Worm (Caenorhabditis elegans): Measurements from ENCODE around the gene F22B5.4.
A peak's percentile ranks its signal among the peaks of the same experiment; 100 is the strongest.

Gene F22B5.4

ce11 chrII:8442717-8443223 is 6.7 kb upstream of the F22B5.4 start, which contains the start of gene eif-3.G:
Gene eif-3.G, plus strand, starts transcription at chrII:8442767.
- TF ChIP-seq nhr-237 (tag; optimal IDR thresholded peaks at IDR 0.05) (no peak), blmp-1 (tag; optimal IDR thresholded peaks at IDR 0.05; ENCODE audit: insufficient read depth) (no peak), elt-3 (tag; optimal IDR thresholded peaks at IDR 0.05) (no peak), sma-3 (GFP tag; optimal IDR thresholded peaks at IDR 0.05) (no peak), ztf-11 (tag; optimal IDR thresholded peaks at IDR 0.05) (no peak), crh-2 (tag; optimal IDR thresholded peaks at IDR 0.05) (no peak), lsy-2 (tag; optimal IDR thresholded peaks at IDR 0.05) (no peak), nhr-25 (tag; optimal IDR thresholded peaks at IDR 0.05) (no peak), lin-39 (tag; optimal IDR thresholded peaks at IDR 0.05) (no peak), nhr-12 (tag; optimal IDR thresholded peaks at IDR 0.05) (no peak), unc-62 (GFP tag; optimal IDR thresholded peaks at IDR 0.05) (no peak), egl-27 (tag; optimal IDR thresholded peaks at IDR 0.05) (no peak), mbf-1 (tag; optimal IDR thresholded peaks at IDR 0.05) (no peak), nhr-11 (tag; optimal IDR thresholded peaks at IDR 0.05) (no peak), elt-1 (tag; optimal IDR thresholded peaks at IDR 0.05) (no peak)

- TF ChIP-seq aly-2 (tag; optimal IDR thresholded peaks at IDR 0.05) (no peak), ceh-82 (tag; optimal IDR thresholded peaks at IDR 0.05) (no peak), ztf-1 (GFP tag; conservative IDR thresholded peaks at IDR 0.05) (no peak), zag-1 (tag; optimal IDR thresholded peaks at IDR 0.05) (no peak), ZK546.5 (tag; optimal IDR thresholded peaks at IDR 0.05) (no peak), ztf-4 (tag; optimal IDR thresholded peaks at IDR 0.05) (no peak), nhr-23 (tag; optimal IDR thresholded peaks at IDR 0.05) (no peak), dmd-4 (tag; optimal IDR thresholded peaks at IDR 0.05) (no peak), mdl-1 (tag; optimal IDR thresholded peaks at IDR 0.05) (no peak), nhr-12 (tag; optimal IDR thresholded peaks at IDR 0.05) (no peak), nhr-10 (tag; optimal IDR thresholded peaks at IDR 0.05) (no peak), unc-55 (GFP tag; optimal IDR thresholded peaks at IDR 0.05) (no peak)
Observed at ce11 chrII:8444007-8444406, 5.5 kb upstream of the F22B5.4 start, which contains the start of gene evl-20. Gene evl-20, plus strand, starts transcription at chrII:8444307.

ce11 chrII:8446731-8447130 is 2.8 kb upstream of the F22B5.4 start, which contains the start of gene cut-3:
Gene cut-3, minus strand, starts transcription at chrII:8446831.
- TF ChIP-seq egl-27 (tag; optimal IDR thresholded peaks at IDR 0.05) (no peak), zag-1 (tag; optimal IDR thresholded peaks at IDR 0.05) (no peak), ceh-82 (tag; optimal IDR thresholded peaks at IDR 0.05) (no peak), aly-2 (tag; optimal IDR thresholded peaks at IDR 0.05) (no peak), blmp-1 (tag; optimal IDR thresholded peaks at IDR 0.05; ENCODE audit: insufficient read depth) (no peak), crh-2 (tag; optimal IDR thresholded peaks at IDR 0.05) (no peak), sem-4 (tag; optimal IDR thresholded peaks at IDR 0.05) (no peak), nhr-23 (tag; optimal IDR thresholded peaks at IDR 0.05) (no peak), nhr-10 (tag; optimal IDR thresholded peaks at IDR 0.05) (no peak), unc-55 (GFP tag; optimal IDR thresholded peaks at IDR 0.05) (no peak)

ce11 chrII:8450750-8451149 is 1.2 kb downstream of the F22B5.4 start:
- no peak for TF ChIP-seq dmd-4 (tag; optimal IDR thresholded peaks at IDR 0.05)
- no peak for TF ChIP-seq lin-11 (tag; optimal IDR thresholded peaks at IDR 0.05)
- no peak for TF ChIP-seq nhr-23 (tag; optimal IDR thresholded peaks at IDR 0.05)
- TF ChIP-seq fos-1 (tag; optimal IDR thresholded peaks at IDR 0.05): no peak
- no peak for TF ChIP-seq skn-1 (tag; optimal IDR thresholded peaks at IDR 0.05)
- TF ChIP-seq nhr-21 (tag; optimal IDR thresholded peaks at IDR 0.05): no peak
- no peak for TF ChIP-seq nhr-12 (tag; optimal IDR thresholded peaks at IDR 0.05)
- no peak for TF ChIP-seq snpc-4 (tag; optimal IDR thresholded peaks at IDR 0.05)
- TF ChIP-seq F13H6.1 (tag; optimal IDR thresholded peaks at IDR 0.05): no peak
- TF ChIP-seq elt-3 (tag; optimal IDR thresholded peaks at IDR 0.05): no peak
- no peak for TF ChIP-seq elt-1 (tag; optimal IDR thresholded peaks at IDR 0.05)
- TF ChIP-seq C34F6.9 (tag; optimal IDR thresholded peaks at IDR 0.05): peak; percentile 19
- TF ChIP-seq sma-9 (GFP tag; optimal IDR thresholded peaks at IDR 0.05): peak; percentile 21
- no peak for TF ChIP-seq sma-9 (tag; optimal IDR thresholded peaks at IDR 0.05)
- peak; percentile 67 for TF ChIP-seq nhr-129 (tag; optimal IDR thresholded peaks at IDR 0.05)

Measured in whole organism, L2 larva.